Fruit fly (Drosophila melanogaster) whole organism, wandering third instar larva: ENCODE measurements around the gene Paip2.

Experiments used
- CG32264 ChIP-seq: fragments of 200-800 bp; sonication (Bioruptor generic); optimal IDR thresholded peaks from 2 replicates; lab custom pipeline; 2016; ENCODE audit warnings: missing biosample characterization, missing genetic modification characterization
- Hnf4 ChIP-seq: fragments of 200-800 bp; sonication (Bioruptor generic); optimal IDR thresholded peaks from 2 replicates; lab custom pipeline; 2016; ENCODE audit warnings: missing biosample characterization, mild to moderate bottlenecking, missing genetic modification characterization
- Jra ChIP-seq: sonication (Bioruptor generic); optimal IDR thresholded peaks from 2 replicates; lab custom pipeline; 2016; ENCODE audit warnings: missing biosample characterization, missing genetic modification characterization
- Rel ChIP-seq, 2 experiments: fragments of 200-800 bp; sonication (Bioruptor generic) in 1 of 2; optimal IDR thresholded peaks; 2 replicates in 1 of 2; 3 replicates in 1 of 2; lab custom pipeline; 2016 to 2019; ENCODE audit warnings: mild to moderate bottlenecking in 2 of 2, missing biosample characterization in 2 of 2, missing genetic modification characterization in 2 of 2, moderate library complexity in 1 of 2
- Sp1 ChIP-seq: fragments of 200-800 bp; sonication (Bioruptor generic); optimal IDR thresholded peaks from 3 replicates; lab custom pipeline; 2019; ENCODE audit warnings: missing biosample characterization, mild to moderate bottlenecking, missing genetic modification characterization, moderate library complexity
- Vsx2 ChIP-seq: fragments of 200-300, 225-300 bp; sonication (Bioruptor generic); optimal IDR thresholded peaks from 2 replicates; lab custom pipeline; 2018; ENCODE audit warnings: missing biosample characterization, missing genetic modification characterization; ENCODE audit not compliant: partially characterized antibody
- br ChIP-seq: fragments of 200-800 bp; sonication (Bioruptor generic); optimal IDR thresholded peaks from 2 replicates; lab custom pipeline; 2016; ENCODE audit warnings: missing biosample characterization, missing genetic modification characterization
- dl ChIP-seq, 2 experiments: fragments of 175-275, 200-275 bp in 1 of 2; fragments of 200-275 bp in 1 of 2; sonication (Bioruptor generic); optimal IDR thresholded peaks; lab custom pipeline; 2018; ENCODE audit warnings: mild to moderate bottlenecking in 2 of 2, missing biosample characterization in 2 of 2, missing genetic modification characterization in 2 of 2, moderate library complexity in 2 of 2; ENCODE audit not compliant: partially characterized antibody in 2 of 2, insufficient read depth in 1 of 2
- ey ChIP-seq: fragments of 200-800 bp; sonication (Bioruptor generic); optimal IDR thresholded peaks from 2 replicates; lab custom pipeline; 2016; ENCODE audit warnings: missing biosample characterization, missing genetic modification characterization
- foxo ChIP-seq, 2 experiments: fragments of 200-800 bp; sonication (Bioruptor generic); optimal IDR thresholded peaks; 2 replicates in 1 of 2; 3 replicates in 1 of 2; lab custom pipeline; 2016 to 2017; ENCODE audit warnings: missing biosample characterization in 2 of 2, missing genetic modification characterization in 2 of 2
- pan ChIP-seq: fragments of >200 bp; optimal IDR thresholded peaks from 2 replicates; lab custom pipeline; 2017
- psq ChIP-seq: fragments of 200-800 bp; sonication (Bioruptor generic); optimal IDR thresholded peaks from 3 replicates; lab custom pipeline; 2017; ENCODE audit warnings: missing biosample characterization, mild to moderate bottlenecking, missing genetic modification characterization, moderate library complexity
- usp ChIP-seq: fragments of >200 bp; optimal IDR thresholded peaks from 2 replicates; lab custom pipeline; 2017; ENCODE audit warnings: missing biosample characterization, missing genetic modification characterization

DNA sequence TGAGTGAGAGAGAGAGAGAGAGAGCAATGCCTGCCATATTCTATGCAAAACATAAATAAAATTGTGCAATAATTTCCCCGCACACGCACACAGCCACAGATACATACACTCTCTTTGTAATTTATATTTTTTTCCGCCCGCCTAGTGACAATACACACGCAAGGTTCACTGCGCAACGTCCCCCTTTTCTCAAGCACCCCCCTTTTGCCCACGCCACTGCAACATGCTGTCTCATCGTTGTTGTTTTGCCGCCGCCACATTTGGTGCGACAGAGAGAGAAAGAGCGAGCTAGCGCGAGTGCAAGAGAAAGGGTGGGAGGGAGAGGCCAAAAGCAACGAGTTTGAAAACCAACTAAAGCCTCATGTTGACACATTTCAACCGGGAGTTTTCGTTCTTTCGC lies 31.8 kb downstream of the Paip2 start:
- TF ChIP-seq Hnf4: no peak
- no peak for TF ChIP-seq pan (lab: Kevin White, UChicago)
- peak; percentile 49 for TF ChIP-seq Jra (GFP tag; lab: Kevin White, UChicago)
- TF ChIP-seq ey (GFP tag; lab: Kevin White, UChicago): peak; percentile 82
- TF ChIP-seq Sp1 (GFP tag; lab: Kevin White, UChicago): peak; percentile 60
- peak; percentile 75 for TF ChIP-seq psq (GFP tag; lab: Kevin White, UChicago)
- peak; percentile 64 to 83 for TF ChIP-seq foxo (GFP tag; optimal IDR thresholded peaks at IDR 0.05; lab: Kevin White, UChicago)
- TF ChIP-seq Rel (GFP tag; optimal IDR thresholded peaks at IDR 0.05; lab: Kevin White, UChicago): no peak
- TF ChIP-seq Rel (tag; optimal IDR thresholded peaks at IDR 0.05; lab: Kevin White, UChicago): peak; percentile 60
- peak; percentile 81 for TF ChIP-seq br (GFP tag; lab: Kevin White, UChicago)
- TF ChIP-seq Vsx2 (GFP tag; lab: Kevin White, UChicago): no peak
- no peak for TF ChIP-seq usp (GFP tag; lab: Kevin White, UChicago)
- peak; percentile 21 for TF ChIP-seq CG32264 (GFP tag; lab: Kevin White, UChicago)
- TF ChIP-seq dl (GFP tag; optimal IDR thresholded peaks at IDR 0.05; lab: Kevin White, UChicago; ENCODE audit: insufficient read depth in 1 of 2, partially characterized antibody in 2 of 2): no peak
